Worm (Caenorhabditis elegans) whole organism, L4 larva: ENCODE measurements around the gene R160.13.

Source experiments
- ceh-82 ChIP-seq: sonication (generic microtip); optimal IDR thresholded peaks from 2 replicates; lab custom pipeline; 2017; ENCODE audit warnings: missing biosample characterization, missing genetic modification characterization
- dpl-1 ChIP-seq: fragments of 150-350 bp; optimal IDR thresholded peaks from 2 replicates; lab custom pipeline; 2014; ENCODE audit warnings: missing biosample characterization, missing genetic modification reagents, missing genetic modification characterization
- lin-15B ChIP-seq: fragments of 150-350 bp; sonication (generic microtip); optimal IDR thresholded peaks from 3 replicates; lab custom pipeline; 2014; ENCODE audit warnings: missing biosample characterization, missing genetic modification characterization
- lir-3 ChIP-seq: sonication (generic microtip); optimal IDR thresholded peaks from 2 replicates; lab custom pipeline; 2016; ENCODE audit warnings: mild to moderate bottlenecking, missing genetic modification characterization, missing compliant biosample characterization
- mxl-3 ChIP-seq: fragments of 200-800 bp; sonication (Bioruptor generic); optimal IDR thresholded peaks from 2 replicates; lab custom pipeline; 2018; ENCODE audit warnings: mild to moderate bottlenecking, missing genetic modification characterization, missing compliant biosample characterization
- pha-4 ChIP-seq, 2 experiments: fragments of 150-350 bp in 1 of 2; fragments of 200-800 bp in 1 of 2; sonication (Bioruptor generic) in 1 of 2; IDR thresholded peaks in 1 of 2; optimal IDR thresholded peaks in 1 of 2; 2 replicates each; pipeline versions ENCODE4 v1.3.6 to Lab custom; 2014 to 2022; ENCODE audit warnings: missing genetic modification characterization in 2 of 2, missing genetic modification reagents in 2 of 2, missing biosample characterization in 1 of 2, missing compliant biosample characterization in 1 of 2
- snpc-1.2 ChIP-seq: fragments of 200-800 bp; sonication (Bioruptor generic); IDR thresholded peaks from 2 replicates; pipeline ENCODE4 v1.3.6; 2022; ENCODE audit warnings: missing genetic modification reagents, missing genetic modification characterization, missing compliant biosample characterization

ce11 chrX:4370756-4371155, 557 bp downstream of the R160.13 start, which contains the start of gene R160.5:
- TF ChIP-seq lin-15B (tag; lab: Kevin White, UChicago) (no peak), mxl-3 (no peak), lir-3 (no peak), pha-4 (GFP tag; IDR thresholded peaks at IDR 0.05; lab: Robert Waterston, UW) (no peak), pha-4 (tag; optimal IDR thresholded peaks at IDR 0.05; lab: Kevin White, UChicago) (no peak), dpl-1 (GFP tag; lab: Kevin White, UChicago) (no peak), ceh-82 (tag; lab: Kevin White, UChicago) (no peak), snpc-1.2 (no peak)
